Worm (Caenorhabditis elegans): ENCODE data around the gene B0353.1.

Gene B0353.1

ce11 chrIII:555650-556049 is at the start of gene B0353.1:
Gene B0353.1, plus strand, starts transcription at chrIII:555950.
- TF ChIP-seq unc-39 (tag; optimal IDR thresholded peaks at IDR 0.05) (no peak), ceh-62 (tag; optimal IDR thresholded peaks at IDR 0.05) (no peak), ceh-44 (GFP tag; IDR thresholded peaks at IDR 0.05) (no peak), nhr-28 (tag; optimal IDR thresholded peaks at IDR 0.05) (no peak), R02D3.7 (tag; optimal IDR thresholded peaks at IDR 0.05) (no peak), saeg-2 (GFP tag; IDR thresholded peaks at IDR 0.05) (no peak), F10B5.3 (tag; optimal IDR thresholded peaks at IDR 0.05) (no peak), hif-1 (tag; optimal IDR thresholded peaks at IDR 0.05) (no peak), nhr-77 (tag; optimal IDR thresholded peaks at IDR 0.05) (no peak), ZK337.2 (GFP tag; IDR thresholded peaks at IDR 0.05) (no peak), mxl-3 (GFP tag; optimal IDR thresholded peaks at IDR 0.05) (no peak), sdz-12 (GFP tag; optimal IDR thresholded peaks at IDR 0.05) (no peak), egl-27 (tag; optimal IDR thresholded peaks at IDR 0.05) (no peak), nhr-42 (GFP tag; IDR thresholded peaks at IDR 0.05) (no peak), hlh-30 (tag; optimal IDR thresholded peaks at IDR 0.05; ENCODE audit: insufficient read depth) (no peak), duxl-1 (tag; optimal IDR thresholded peaks at IDR 0.05; ENCODE audit: poor library complexity) (no peak)

DNA sequence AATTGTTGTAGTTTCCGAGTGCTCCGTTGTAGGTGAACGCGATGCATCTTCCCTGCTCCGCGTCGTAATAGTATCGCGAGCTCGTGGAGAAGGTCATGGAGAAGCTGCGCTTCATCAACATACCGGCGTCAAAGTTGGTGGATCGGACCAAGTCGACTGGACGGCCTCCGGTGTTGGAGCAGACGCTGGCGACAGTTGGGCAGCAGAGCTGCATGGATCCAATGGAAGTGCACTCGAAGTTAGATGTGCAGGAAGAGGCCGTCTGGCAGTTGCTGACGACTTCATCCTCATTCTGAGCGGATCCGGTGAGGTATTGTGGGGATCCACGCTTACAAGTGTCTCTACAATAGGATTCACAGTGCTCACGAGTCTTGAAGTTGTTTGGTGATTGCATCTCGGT is 46.7 kb upstream of the B0353.1 start:
- peak; percentile 19 for TF ChIP-seq aha-1 (tag)
- TF ChIP-seq set-16 (GFP tag; IDR thresholded peaks at IDR 0.05) = peak; percentile 68
- TF ChIP-seq mdt-29 (GFP tag; IDR thresholded peaks at IDR 0.05) = no peak
- TF ChIP-seq tra-1 (GFP tag; IDR thresholded peaks at IDR 0.05) = no peak
- peak in 1 of 2 experiments; percentile 88 for TF ChIP-seq unc-62 (GFP tag; optimal IDR thresholded peaks at IDR 0.05 in 1 of 2)
- TF ChIP-seq unc-62 (tag; optimal IDR thresholded peaks at IDR 0.05) = no peak
- no peak for TF ChIP-seq F44E2.7 (GFP tag; IDR thresholded peaks at IDR 0.05)

DNA sequence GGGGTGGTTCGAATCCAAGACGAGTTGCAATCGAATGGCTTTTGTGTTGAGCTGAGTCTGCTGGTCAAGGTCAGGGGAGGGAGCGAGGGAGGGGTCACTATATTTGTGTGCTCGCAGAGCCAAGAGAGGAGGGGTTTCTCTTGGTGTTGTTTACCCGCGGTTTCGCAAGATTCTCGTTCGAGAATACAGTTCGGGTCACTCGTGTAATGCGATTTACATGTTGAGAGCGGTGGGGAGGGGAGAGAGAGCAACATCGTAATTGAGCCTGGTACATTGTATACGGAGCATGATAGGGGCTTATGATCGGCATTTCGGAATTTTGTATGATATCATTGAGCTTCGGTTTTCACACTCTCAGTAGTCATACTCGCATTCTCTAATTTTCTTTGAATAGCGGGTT is 43.6 kb upstream of the B0353.1 start, which contains the start of gene F30H5.3:
F30H5.3 (minus strand) TSS at position 101 of the 400 bp plus-strand sequence.
- TF ChIP-seq F44E2.7 (GFP tag; IDR thresholded peaks at IDR 0.05) = no peak
- TF ChIP-seq dmd-8 (GFP tag; IDR thresholded peaks at IDR 0.05) = 0 out of 2 replicates have a peak, but pooled peaks have one; percentile 13

ce11 chrIII:513360-513759 is 42.4 kb upstream of the B0353.1 start:
- no peak for TF ChIP-seq F37D6.2 (tag; optimal IDR thresholded peaks at IDR 0.05)
- TF ChIP-seq lir-3 (tag; optimal IDR thresholded peaks at IDR 0.05) = no peak
- TF ChIP-seq R02D3.7 (tag; optimal IDR thresholded peaks at IDR 0.05) = no peak
- TF ChIP-seq set-16 (GFP tag; IDR thresholded peaks at IDR 0.05) = peak; percentile 57
- no peak for TF ChIP-seq lin-1 (GFP tag; IDR thresholded peaks at IDR 0.05)
- no peak for TF ChIP-seq daf-12 (tag; optimal IDR thresholded peaks at IDR 0.05)
- TF ChIP-seq dmd-9 (GFP tag; IDR thresholded peaks at IDR 0.05) = no peak

DNA sequence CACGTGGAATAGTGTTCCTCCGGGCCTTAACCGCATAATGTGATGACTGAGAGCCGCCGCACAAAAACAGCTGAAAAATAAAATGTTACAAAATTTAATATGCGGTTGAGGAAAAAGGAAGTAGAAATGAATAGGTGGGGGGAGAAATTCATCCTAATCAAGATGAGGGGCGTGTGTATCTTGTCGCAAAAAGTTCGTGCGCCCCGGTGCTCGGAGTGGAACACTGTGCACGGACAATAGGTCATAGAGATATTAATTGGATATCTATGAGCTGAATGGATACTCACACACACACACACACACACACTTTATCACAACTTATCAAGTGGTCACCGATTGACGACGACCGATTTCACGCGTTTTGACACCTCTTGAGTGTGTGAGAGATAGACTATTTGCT is 31.8 kb upstream of the B0353.1 start, which contains the start of gene T22F7.3:
T22F7.3 (minus strand) TSS at position 101 of the 400 bp plus-strand sequence.
- TF ChIP-seq unc-62 (GFP tag; optimal IDR thresholded peaks at IDR 0.05 in 1 of 2) = peak in 1 of 2 experiments; percentile 6
- TF ChIP-seq unc-62 (tag; optimal IDR thresholded peaks at IDR 0.05) = no peak
- TF ChIP-seq nhr-6 (tag; optimal IDR thresholded peaks at IDR 0.05) = no peak
- TF ChIP-seq R02D3.7 (tag; optimal IDR thresholded peaks at IDR 0.05) = no peak
- TF ChIP-seq zip-11 (GFP tag; IDR thresholded peaks at IDR 0.05) = no peak

- no peak for TF ChIP-seq hlh-30 (tag; optimal IDR thresholded peaks at IDR 0.05; ENCODE audit: insufficient read depth)
- TF ChIP-seq Y75B8A.6 (GFP tag; IDR thresholded peaks at IDR 0.05) = no peak
- no peak for TF ChIP-seq ama-1 (optimal IDR thresholded peaks at IDR 0.05)
- no peak for TF ChIP-seq pqm-1 (tag; optimal IDR thresholded peaks at IDR 0.05)
- no peak for TF ChIP-seq daf-12 (tag; optimal IDR thresholded peaks at IDR 0.05)
- TF ChIP-seq fos-1 (tag; optimal IDR thresholded peaks at IDR 0.05) = no peak
- TF ChIP-seq aly-2 (tag; optimal IDR thresholded peaks at IDR 0.05) = no peak
- no peak for TF ChIP-seq daf-16 (GFP tag; optimal IDR thresholded peaks at IDR 0.05)
- no peak for TF ChIP-seq daf-16 (tag; optimal IDR thresholded peaks at IDR 0.05)
- no peak for TF ChIP-seq zfp-3 (GFP tag; conservative IDR thresholded peaks at IDR 0.05)
- no peak for TF ChIP-seq lin-13 (GFP tag; optimal IDR thresholded peaks at IDR 0.05)
- TF ChIP-seq dve-1 (tag; optimal IDR thresholded peaks at IDR 0.05; ENCODE audit: insufficient read depth) = no peak
- no peak for TF ChIP-seq lin-1 (GFP tag; IDR thresholded peaks at IDR 0.05)
- no peak for TF ChIP-seq lin-39 (tag; optimal IDR thresholded peaks at IDR 0.05)
- TF ChIP-seq zip-11 (GFP tag; IDR thresholded peaks at IDR 0.05) = no peak
- TF ChIP-seq aha-1 (tag) = no peak
- no peak for TF ChIP-seq nhr-28 (tag; optimal IDR thresholded peaks at IDR 0.05)
- no peak for TF ChIP-seq ztf-7 (tag; optimal IDR thresholded peaks at IDR 0.05)
- TF ChIP-seq nhr-102 (tag; optimal IDR thresholded peaks at IDR 0.05) = no peak
Observed at ce11 chrIII:526824-527223, 28.9 kb upstream of the B0353.1 start, which contains the start of gene T22F7.4. Gene T22F7.4, minus strand, starts transcription at chrIII:526924.
